Worm (Caenorhabditis elegans) whole organism, early embryonic: ENCODE results near the gene C16C8.10.

Experiments used
- B0310.2 ChIP-seq: sonication (generic microtip); optimal IDR thresholded peaks from 2 replicates; lab custom pipeline; 2016; ENCODE audit warnings: mild to moderate bottlenecking, missing genetic modification characterization, missing compliant biosample characterization
- F13C5.2 ChIP-seq: sonication (generic microtip); optimal IDR thresholded peaks from 2 replicates; lab custom pipeline; 2017; ENCODE audit warnings: mild to moderate bottlenecking, missing genetic modification characterization, inconsistent platforms, missing compliant biosample characterization
- aly-1 ChIP-seq: sonication (generic microtip); optimal IDR thresholded peaks from 2 replicates; lab custom pipeline; 2016; ENCODE audit warnings: missing genetic modification characterization, missing compliant biosample characterization
- ama-1 ChIP-seq: fragments of 150-350 bp; optimal IDR thresholded peaks from 2 replicates; lab custom pipeline; 2014
- ceh-13 ChIP-seq: fragments of 200-800 bp; sonication (Bioruptor generic); optimal IDR thresholded peaks from 2 replicates; lab custom pipeline; 2018; ENCODE audit warnings: mild to moderate bottlenecking, missing genetic modification characterization, missing compliant biosample characterization
- ceh-36 ChIP-seq: sonication (generic microtip); optimal IDR thresholded peaks from 2 replicates; lab custom pipeline; 2016; ENCODE audit warnings: missing genetic modification characterization, inconsistent platforms, missing compliant biosample characterization
- ets-7 ChIP-seq: sonication (generic microtip); optimal IDR thresholded peaks from 2 replicates; lab custom pipeline; 2016; ENCODE audit warnings: missing genotype, missing genetic modification characterization, missing compliant biosample characterization
- flt-1 ChIP-seq: fragments of 200-800 bp; sonication (Bioruptor generic); IDR thresholded peaks from 2 replicates; pipeline ENCODE4 v1.3.6; 2022; ENCODE audit warnings: missing genetic modification characterization, missing compliant biosample characterization
- hmbx-1 ChIP-seq: sonication (generic microtip); optimal IDR thresholded peaks from 2 replicates; lab custom pipeline; 2016; ENCODE audit warnings: mild to moderate bottlenecking, missing genetic modification characterization, missing compliant biosample characterization
- hmg-4 ChIP-seq: fragments of 200-800 bp; sonication (Bioruptor generic); optimal IDR thresholded peaks from 2 replicates; lab custom pipeline; 2018; ENCODE audit warnings: mild to moderate bottlenecking, missing genetic modification characterization, missing compliant biosample characterization
- hnd-1 ChIP-seq: sonication (generic microtip); optimal IDR thresholded peaks from 2 replicates; lab custom pipeline; 2016; ENCODE audit warnings: missing genetic modification characterization, missing compliant biosample characterization
- pes-1 ChIP-seq: fragments of 200-800 bp; sonication (Bioruptor generic); IDR thresholded peaks from 2 replicates; pipeline ENCODE4 v1.3.6; 2022; ENCODE audit warnings: missing genetic modification reagents, missing genetic modification characterization, missing compliant biosample characterization
- scrt-1 ChIP-seq: fragments of 200-800 bp; sonication (Bioruptor generic); IDR thresholded peaks from 2 replicates; pipeline ENCODE4 v1.3.6; 2022; ENCODE audit warnings: missing genetic modification characterization, missing compliant biosample characterization
- sea-1 ChIP-seq: fragments of 200-800 bp; sonication (Bioruptor generic); conservative IDR thresholded peaks from 2 replicates; pipeline ENCODE4 v1.3.6; 2022; ENCODE audit warnings: missing genetic modification characterization, missing compliant biosample characterization
- tbx-11 ChIP-seq: fragments of 200-800 bp; sonication (Bioruptor generic); IDR thresholded peaks from 2 replicates; pipeline ENCODE4 v1.3.6; 2022; ENCODE audit warnings: missing genetic modification characterization, missing compliant biosample characterization
- tbx-37 ChIP-seq: fragments of 200-800 bp; sonication (Bioruptor generic); conservative IDR thresholded peaks from 2 replicates; pipeline ENCODE4 v1.3.6; 2022; ENCODE audit warnings: missing genetic modification reagents, missing genetic modification characterization, missing compliant biosample characterization
- tra-4 ChIP-seq: sonication (generic microtip); optimal IDR thresholded peaks from 2 replicates; lab custom pipeline; 2017; ENCODE audit warnings: missing genetic modification characterization, missing compliant biosample characterization

Gene C16C8.10

ce11 chrII:3434893-3435503, 29.5 kb downstream of the C16C8.10 start:
- TF ChIP-seq pes-1 (GFP tag; lab: Robert Waterston, UW) (no peak), scrt-1 (GFP tag; lab: Robert Waterston, UW) (no peak), B0310.2 (no peak), hmbx-1 (tag; lab: Kevin White, UChicago) (no peak), tra-4 (tag; lab: Kevin White, UChicago) (no peak), hnd-1 (tag; lab: Kevin White, UChicago) (no peak), aly-1 (tag; lab: Kevin White, UChicago) (no peak), tbx-37 (GFP tag; lab: Robert Waterston, UW) (no peak), ama-1 (lab: Kevin White, UChicago) (no peak), sea-1 (GFP tag; lab: Robert Waterston, UW) (no peak), tbx-11 (GFP tag; lab: Robert Waterston, UW) (no peak), ets-7 (tag; lab: Kevin White, UChicago) (no peak), F13C5.2 (tag; lab: Kevin White, UChicago) (no peak), hmg-4 (no peak), ceh-13 (GFP tag; lab: Kevin White, UChicago) (no peak), ceh-36 (tag; lab: Kevin White, UChicago) (no peak), flt-1 (GFP tag; lab: Robert Waterston, UW) (no peak)

DNA sequence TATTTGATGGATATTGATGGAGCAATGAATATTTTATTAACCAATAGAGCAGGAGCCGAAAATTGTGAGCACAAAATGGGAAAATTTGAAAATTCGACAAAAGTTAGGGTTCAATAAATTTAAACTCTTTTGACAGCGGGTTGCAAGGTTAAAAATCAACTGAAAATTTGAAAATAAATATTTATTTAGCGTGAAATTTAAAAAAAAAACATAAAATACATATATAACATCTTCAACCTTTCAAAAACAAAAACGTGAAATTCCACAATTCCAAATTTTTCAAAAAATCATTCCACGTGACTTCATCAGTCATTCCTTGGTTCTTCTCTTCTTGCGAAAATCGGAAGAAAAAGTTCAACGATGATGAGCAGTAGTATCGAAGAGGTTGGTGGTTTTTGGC, 35.1 kb downstream of the C16C8.10 start, which contains the start of gene C16C8.18:
TSS of gene C16C8.18 (plus strand) at position 301 of the 400 bp plus-strand sequence.
- TF ChIP-seq hnd-1 (tag; lab: Kevin White, UChicago) = no peak
- no peak for TF ChIP-seq hmg-4
- no peak for TF ChIP-seq ceh-13 (GFP tag; lab: Kevin White, UChicago)
- no peak for TF ChIP-seq tbx-37 (GFP tag; lab: Robert Waterston, UW)
- TF ChIP-seq hmbx-1 (tag; lab: Kevin White, UChicago) = no peak
- TF ChIP-seq aly-1 (tag; lab: Kevin White, UChicago) = no peak
- TF ChIP-seq F13C5.2 (tag; lab: Kevin White, UChicago) = no peak
- TF ChIP-seq ama-1 (lab: Kevin White, UChicago) = no peak
- TF ChIP-seq flt-1 (GFP tag; lab: Robert Waterston, UW) = no peak
- TF ChIP-seq scrt-1 (GFP tag; lab: Robert Waterston, UW) = no peak
- TF ChIP-seq ets-7 (tag; lab: Kevin White, UChicago) = no peak
- no peak for TF ChIP-seq ceh-36 (tag; lab: Kevin White, UChicago)
- TF ChIP-seq tra-4 (tag; lab: Kevin White, UChicago) = no peak
- no peak for TF ChIP-seq pes-1 (GFP tag; lab: Robert Waterston, UW)
- TF ChIP-seq tbx-11 (GFP tag; lab: Robert Waterston, UW) = no peak
- TF ChIP-seq sea-1 (GFP tag; lab: Robert Waterston, UW) = no peak
- TF ChIP-seq B0310.2 = no peak

ce11 chrII:3428158-3428704, 36.2 kb downstream of the C16C8.10 start:
- no peak for TF ChIP-seq hmg-4
- TF ChIP-seq ets-7 (tag; lab: Kevin White, UChicago) = no peak
- no peak for TF ChIP-seq hmbx-1 (tag; lab: Kevin White, UChicago)
- TF ChIP-seq tbx-11 (GFP tag; lab: Robert Waterston, UW) = no peak
- TF ChIP-seq flt-1 (GFP tag; lab: Robert Waterston, UW) = no peak
- no peak for TF ChIP-seq ceh-13 (GFP tag; lab: Kevin White, UChicago)
- TF ChIP-seq ama-1 (lab: Kevin White, UChicago) = no peak
- no peak for TF ChIP-seq tra-4 (tag; lab: Kevin White, UChicago)
- TF ChIP-seq ceh-36 (tag; lab: Kevin White, UChicago) = no peak
- no peak for TF ChIP-seq sea-1 (GFP tag; lab: Robert Waterston, UW)
- no peak for TF ChIP-seq scrt-1 (GFP tag; lab: Robert Waterston, UW)
- TF ChIP-seq hnd-1 (tag; lab: Kevin White, UChicago) = no peak
- TF ChIP-seq pes-1 (GFP tag; lab: Robert Waterston, UW) = no peak
- no peak for TF ChIP-seq tbx-37 (GFP tag; lab: Robert Waterston, UW)
- TF ChIP-seq F13C5.2 (tag; lab: Kevin White, UChicago) = no peak
- TF ChIP-seq aly-1 (tag; lab: Kevin White, UChicago) = no peak
- no peak for TF ChIP-seq B0310.2

DNA sequence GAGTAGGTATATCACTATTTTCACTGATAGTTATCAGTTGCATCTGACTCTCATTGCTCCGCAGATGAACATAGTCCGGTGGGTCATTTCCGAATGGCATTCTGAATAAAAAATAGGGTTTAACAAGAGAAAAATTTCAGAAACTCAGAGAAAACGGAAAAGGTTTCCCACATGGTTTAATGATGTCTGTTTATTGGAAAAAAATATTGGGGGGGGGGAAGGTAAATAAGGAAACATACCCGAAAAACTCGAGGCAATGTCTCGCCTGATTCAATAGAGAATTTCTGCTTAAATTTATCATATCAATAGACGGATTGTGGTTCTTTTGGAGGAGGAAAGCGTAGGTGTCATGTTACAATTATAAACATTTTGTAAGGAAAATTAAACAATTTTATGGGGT, 39.0 kb downstream of the C16C8.10 start, which contains the start of gene nep-11:
TSS of gene nep-11 (minus strand) at position 101 of the 400 bp plus-strand sequence.
- TF ChIP-seq tra-4 (tag; lab: Kevin White, UChicago) (no peak), hnd-1 (tag; lab: Kevin White, UChicago) (no peak), flt-1 (GFP tag; lab: Robert Waterston, UW) (no peak), sea-1 (GFP tag; lab: Robert Waterston, UW) (no peak), aly-1 (tag; lab: Kevin White, UChicago) (no peak), B0310.2 (no peak), tbx-11 (GFP tag; lab: Robert Waterston, UW) (no peak), ceh-13 (GFP tag; lab: Kevin White, UChicago) (no peak), hmg-4 (no peak), F13C5.2 (tag; lab: Kevin White, UChicago) (no peak), tbx-37 (GFP tag; lab: Robert Waterston, UW) (no peak), ama-1 (lab: Kevin White, UChicago) (no peak), pes-1 (GFP tag; lab: Robert Waterston, UW) (no peak), ets-7 (tag; lab: Kevin White, UChicago) (no peak), scrt-1 (GFP tag; lab: Robert Waterston, UW) (no peak), hmbx-1 (tag; lab: Kevin White, UChicago) (no peak), ceh-36 (tag; lab: Kevin White, UChicago) (no peak)

DNA sequence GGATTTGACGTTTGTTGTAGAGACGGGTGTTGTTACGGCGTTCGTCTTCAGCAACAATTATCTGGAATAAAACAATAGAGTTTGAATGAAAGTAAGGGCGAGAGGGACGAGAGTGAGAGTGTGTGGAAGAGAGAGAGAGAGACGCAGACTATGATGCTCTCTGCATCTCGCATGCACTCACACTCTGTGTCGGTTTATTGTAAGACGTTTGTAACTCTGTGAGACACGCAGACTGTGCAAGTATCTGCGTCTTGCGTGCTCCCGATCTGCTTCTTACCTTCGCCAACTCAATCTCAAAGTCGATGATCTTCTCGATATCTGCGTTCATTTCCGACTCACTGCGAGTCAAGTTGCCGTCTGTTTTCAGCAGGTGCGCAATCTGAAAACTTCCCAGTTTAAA, 41.5 kb downstream of the C16C8.10 start:
- TF ChIP-seq tra-4 (tag; lab: Kevin White, UChicago) (no peak), sea-1 (GFP tag; lab: Robert Waterston, UW) (no peak), tbx-11 (GFP tag; lab: Robert Waterston, UW) (no peak), flt-1 (GFP tag; lab: Robert Waterston, UW) (no peak), scrt-1 (GFP tag; lab: Robert Waterston, UW) (no peak), hnd-1 (tag; lab: Kevin White, UChicago) (no peak), pes-1 (GFP tag; lab: Robert Waterston, UW) (no peak), aly-1 (tag; lab: Kevin White, UChicago) (no peak), ets-7 (tag; lab: Kevin White, UChicago) (no peak), F13C5.2 (tag; lab: Kevin White, UChicago) (no peak), hmbx-1 (tag; lab: Kevin White, UChicago) (no peak), tbx-37 (GFP tag; lab: Robert Waterston, UW) (no peak), B0310.2 (no peak), ceh-13 (GFP tag; lab: Kevin White, UChicago) (no peak)
